Fruit fly (Drosophila melanogaster): ENCODE measurements around the gene CG33783.

Gene CG33783

DNA sequence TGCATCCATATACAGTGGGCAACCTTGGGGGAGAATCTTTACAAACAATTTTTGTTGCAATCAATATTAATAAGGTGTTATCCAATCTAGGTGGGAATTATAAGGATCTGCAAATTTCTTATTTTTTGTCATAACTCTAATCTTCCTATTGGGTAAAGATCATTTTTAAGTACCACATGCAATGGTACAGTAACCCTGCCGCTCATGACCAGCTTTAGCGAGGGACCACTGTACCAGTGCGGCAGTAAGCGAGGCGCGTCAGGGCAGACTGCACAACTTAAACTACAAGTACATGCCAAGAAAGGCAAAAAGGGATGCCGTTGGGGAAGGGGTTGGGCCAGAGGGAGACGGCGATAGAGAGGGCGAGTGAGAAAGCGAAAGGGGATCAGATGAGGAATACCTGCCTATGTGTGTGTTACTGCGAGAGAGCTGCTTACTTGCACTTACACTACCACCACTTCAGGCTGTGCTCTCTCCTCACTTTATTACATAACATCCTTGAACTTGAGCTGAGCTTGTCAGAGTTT, 16.0 kb downstream of the CG33783 start:
- no peak for TF ChIP-seq psq (optimal IDR thresholded peaks at IDR 0.05)

dm6 chr3R:10083077-10083476, 16.5 kb downstream of the CG33783 start:
- TF ChIP-seq usp (GFP tag; optimal IDR thresholded peaks at IDR 0.05): no peak
- no peak for TF ChIP-seq pan (optimal IDR thresholded peaks at IDR 0.05)
- no peak for TF ChIP-seq EcR (GFP tag; optimal IDR thresholded peaks at IDR 0.05)
- TF ChIP-seq CG8478 (optimal IDR thresholded peaks at IDR 0.05): no peak
- TF ChIP-seq psq (optimal IDR thresholded peaks at IDR 0.05): no peak
- no peak for TF ChIP-seq Dll (optimal IDR thresholded peaks at IDR 0.05)

DNA sequence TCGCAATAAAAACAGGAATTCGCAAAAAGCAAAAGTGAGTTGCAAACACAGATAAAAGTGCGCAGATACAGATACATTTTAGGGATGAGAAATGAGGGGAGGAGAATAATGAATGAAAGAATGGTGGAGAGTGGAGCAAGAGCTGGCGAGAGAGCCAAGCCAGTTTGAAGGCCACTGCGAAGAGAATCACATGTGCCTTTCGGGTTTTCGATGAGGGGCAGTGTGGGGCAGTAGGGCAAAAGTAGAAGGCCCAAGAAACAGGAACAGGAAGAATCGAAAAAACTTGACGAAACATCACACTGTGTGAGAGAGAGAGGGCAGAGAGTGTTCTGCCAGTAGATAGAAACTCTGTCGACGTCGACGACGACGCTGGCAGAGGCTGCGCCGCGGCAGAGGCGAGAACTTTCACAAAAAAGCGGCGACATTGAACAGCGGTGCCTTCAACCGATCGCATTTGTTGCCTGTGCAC, 17.6 kb downstream of the CG33783 start:
- TF ChIP-seq Dll (optimal IDR thresholded peaks at IDR 0.05) (no peak), EcR (GFP tag; optimal IDR thresholded peaks at IDR 0.05) (no peak), pan (optimal IDR thresholded peaks at IDR 0.05) (no peak), CG8478 (optimal IDR thresholded peaks at IDR 0.05) (no peak), usp (GFP tag; optimal IDR thresholded peaks at IDR 0.05) (no peak), psq (optimal IDR thresholded peaks at IDR 0.05) (no peak)

DNA sequence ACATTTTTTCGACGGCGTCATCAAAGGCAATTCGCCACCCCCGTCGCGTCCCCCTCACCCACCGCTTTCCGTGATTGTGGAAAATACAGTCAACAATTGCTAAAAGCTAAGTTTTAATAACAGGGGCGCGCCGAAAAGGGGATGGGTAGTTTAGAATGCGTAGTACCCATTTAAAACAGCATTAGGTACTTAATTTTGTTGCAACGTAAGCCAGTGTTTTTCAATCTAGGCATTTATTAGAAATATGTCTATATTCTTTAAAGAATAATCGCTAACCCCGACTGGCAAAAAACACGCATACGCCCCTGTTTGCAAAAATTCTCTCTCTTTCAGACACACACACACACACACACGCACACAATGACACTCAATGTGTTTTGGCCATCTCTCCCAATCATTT, 18.3 kb downstream of the CG33783 start:
- TF ChIP-seq Dll (optimal IDR thresholded peaks at IDR 0.05) (no peak), pan (optimal IDR thresholded peaks at IDR 0.05) (no peak), EcR (GFP tag; optimal IDR thresholded peaks at IDR 0.05) (no peak), usp (GFP tag; optimal IDR thresholded peaks at IDR 0.05) (no peak), psq (optimal IDR thresholded peaks at IDR 0.05) (no peak), CG8478 (optimal IDR thresholded peaks at IDR 0.05) (no peak)

DNA sequence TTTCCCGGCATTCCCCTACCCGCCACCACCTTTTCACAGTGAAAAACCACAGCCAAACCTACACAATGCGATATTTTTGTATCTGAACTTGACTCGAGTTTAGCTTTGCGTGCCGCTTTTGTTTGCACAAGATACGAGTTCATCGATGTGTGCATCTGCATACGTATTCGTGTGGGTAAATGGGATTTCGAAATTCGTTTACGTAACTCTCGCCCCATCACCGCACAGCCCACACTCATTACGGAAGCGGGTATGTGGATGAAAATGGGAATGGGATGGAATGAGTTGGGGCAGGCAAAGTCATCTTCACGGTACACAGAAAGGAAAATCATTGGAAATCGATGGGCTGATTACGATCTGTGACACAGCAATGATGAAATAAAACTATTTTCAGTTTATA, 19.7 kb downstream of the CG33783 start:
- TF ChIP-seq pan (optimal IDR thresholded peaks at IDR 0.05) (no peak), usp (GFP tag; optimal IDR thresholded peaks at IDR 0.05) (no peak), EcR (GFP tag; optimal IDR thresholded peaks at IDR 0.05) (no peak), CG8478 (optimal IDR thresholded peaks at IDR 0.05) (no peak), Dll (optimal IDR thresholded peaks at IDR 0.05) (no peak), psq (optimal IDR thresholded peaks at IDR 0.05) (no peak)

- no peak for TF ChIP-seq EcR (GFP tag; optimal IDR thresholded peaks at IDR 0.05)
- TF ChIP-seq CG8478 (optimal IDR thresholded peaks at IDR 0.05): no peak
- TF ChIP-seq psq (optimal IDR thresholded peaks at IDR 0.05): no peak
- TF ChIP-seq Dll (optimal IDR thresholded peaks at IDR 0.05): no peak
These were observed 20.1 kb downstream of the CG33783 start for dm6 chr3R:10086683-10087082.

dm6 chr3R:10087206-10087927, 20.8 kb downstream of the CG33783 start:
- TF ChIP-seq pan (optimal IDR thresholded peaks at IDR 0.05) (no peak), CG8478 (optimal IDR thresholded peaks at IDR 0.05) (peak; percentile 41), Dll (optimal IDR thresholded peaks at IDR 0.05) (peak; percentile 37)

dm6 chr3R:10089171-10089664, 22.6 kb downstream of the CG33783 start:
- no peak for TF ChIP-seq EcR (GFP tag; optimal IDR thresholded peaks at IDR 0.05)
- TF ChIP-seq Dll (optimal IDR thresholded peaks at IDR 0.05): peak; percentile 94
- TF ChIP-seq pan (optimal IDR thresholded peaks at IDR 0.05): no peak
- TF ChIP-seq psq (optimal IDR thresholded peaks at IDR 0.05): no peak
- peak; percentile 62 for TF ChIP-seq CG8478 (optimal IDR thresholded peaks at IDR 0.05)
- no peak for TF ChIP-seq usp (GFP tag; optimal IDR thresholded peaks at IDR 0.05)

DNA sequence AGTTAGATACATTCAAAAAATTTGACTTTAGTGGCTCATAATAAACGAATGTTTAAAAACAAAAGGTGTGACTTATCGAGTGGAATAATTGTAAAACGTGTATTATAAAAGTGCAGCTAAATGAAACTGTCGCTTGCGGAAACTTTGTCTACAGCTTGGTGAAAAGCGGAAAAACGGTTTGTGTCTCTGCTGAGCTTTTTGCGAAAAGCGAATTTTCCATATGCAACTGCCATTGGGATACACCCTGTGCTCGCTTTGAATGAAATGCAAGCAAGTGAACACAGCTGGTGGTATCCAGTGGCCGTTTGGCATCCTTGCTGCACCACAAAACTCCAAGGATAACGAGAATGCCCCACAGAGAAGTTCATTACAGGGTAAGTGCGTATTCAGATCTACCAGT, 24.3 kb downstream of the CG33783 start:
- TF ChIP-seq CG8478 (optimal IDR thresholded peaks at IDR 0.05): no peak
- TF ChIP-seq EcR (GFP tag; optimal IDR thresholded peaks at IDR 0.05): no peak
- TF ChIP-seq psq (optimal IDR thresholded peaks at IDR 0.05): no peak

- TF ChIP-seq pan (optimal IDR thresholded peaks at IDR 0.05) (no peak), usp (GFP tag; optimal IDR thresholded peaks at IDR 0.05) (no peak), EcR (GFP tag; optimal IDR thresholded peaks at IDR 0.05) (no peak)
These were observed 24.9 kb downstream of the CG33783 start for dm6 chr3R:10091513-10091912.

- TF ChIP-seq CG8478 (optimal IDR thresholded peaks at IDR 0.05) (no peak), EcR (GFP tag; optimal IDR thresholded peaks at IDR 0.05) (no peak), Dll (optimal IDR thresholded peaks at IDR 0.05) (no peak), psq (optimal IDR thresholded peaks at IDR 0.05) (no peak), pan (optimal IDR thresholded peaks at IDR 0.05) (no peak), usp (GFP tag; optimal IDR thresholded peaks at IDR 0.05) (no peak)
These were observed 26.9 kb downstream of the CG33783 start for dm6 chr3R:10093252-10094030.

DNA sequence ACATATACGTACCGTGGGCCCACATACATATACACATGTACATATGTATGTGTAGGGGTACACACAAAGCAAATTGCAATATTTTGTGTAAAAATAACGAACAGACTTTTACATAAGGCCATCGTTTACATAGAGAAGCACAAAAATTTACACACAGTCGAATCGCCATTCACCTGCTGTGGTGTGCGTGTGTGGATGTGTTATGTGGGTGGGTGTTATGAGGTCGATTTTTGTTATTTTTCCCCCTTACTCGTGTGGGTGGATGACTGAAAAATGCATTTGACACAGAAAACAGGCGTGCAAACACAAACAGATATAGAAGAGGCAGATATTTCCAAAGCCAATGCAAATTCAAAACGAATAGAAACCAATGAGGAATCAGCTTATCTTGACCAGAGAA, 28.5 kb downstream of the CG33783 start:
- TF ChIP-seq CG8478 (optimal IDR thresholded peaks at IDR 0.05) (no peak), pan (optimal IDR thresholded peaks at IDR 0.05) (no peak), Dll (optimal IDR thresholded peaks at IDR 0.05) (no peak), EcR (GFP tag; optimal IDR thresholded peaks at IDR 0.05) (no peak), psq (optimal IDR thresholded peaks at IDR 0.05) (no peak), usp (GFP tag; optimal IDR thresholded peaks at IDR 0.05) (no peak)

Data from whole organism.